Worm (Caenorhabditis elegans): ENCODE measurements around the gene ZK1320.7.

The ZK1320.7 gene

DNA sequence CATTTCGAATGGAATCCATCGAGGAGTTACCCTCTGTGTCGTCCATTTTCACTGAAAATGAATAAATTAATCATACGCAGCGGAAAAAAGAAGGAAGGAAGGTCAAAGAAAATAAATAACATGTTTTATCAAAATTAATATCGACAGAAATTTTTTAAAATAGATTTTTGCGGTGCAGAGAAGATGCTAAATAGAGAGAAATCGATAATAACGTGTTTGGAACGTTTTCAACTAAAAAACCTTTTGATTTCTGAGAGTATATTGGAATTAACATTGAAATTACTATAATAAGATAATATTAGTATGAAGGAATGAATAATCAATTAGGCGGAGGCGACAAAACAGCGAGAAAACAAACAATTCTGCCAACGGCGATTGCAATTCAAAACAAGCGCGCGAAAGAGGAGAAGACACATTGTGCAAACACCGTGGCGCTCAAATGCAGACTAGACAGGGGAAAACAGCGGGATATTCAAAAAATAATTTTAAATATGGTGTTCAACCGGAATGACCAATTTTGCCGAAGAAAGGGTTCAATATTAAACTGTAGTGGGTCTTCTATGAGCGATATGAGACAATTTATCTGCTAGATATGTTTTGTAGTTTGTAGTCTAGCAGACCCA is 45.1 kb downstream of the ZK1320.7 start, which contains the start of gene wee-1.3 (continued):
- no peak for TF ChIP-seq sdz-12 (GFP tag; optimal IDR thresholded peaks at IDR 0.05)
- no peak for TF ChIP-seq mxl-2 (GFP tag; conservative IDR thresholded peaks at IDR 0.05)
- TF ChIP-seq zfp-3 (GFP tag; conservative IDR thresholded peaks at IDR 0.05), result no peak
- no peak for TF ChIP-seq spr-3 (GFP tag; optimal IDR thresholded peaks at IDR 0.05)
- no peak for TF ChIP-seq madf-9 (GFP tag; conservative IDR thresholded peaks at IDR 0.05)
- TF ChIP-seq Y105C5A.15 (GFP tag; IDR thresholded peaks at IDR 0.05), result no peak
- no peak for TF ChIP-seq ZK546.5 (tag; optimal IDR thresholded peaks at IDR 0.05)
- TF ChIP-seq unc-62 (GFP tag; optimal IDR thresholded peaks at IDR 0.05 in 1 of 2), result peak in 1 of 2 experiments; percentile 33
- no peak for TF ChIP-seq unc-62 (tag; optimal IDR thresholded peaks at IDR 0.05)
- TF ChIP-seq lim-7 (GFP tag; IDR thresholded peaks at IDR 0.05), result no peak
- TF ChIP-seq ztf-7 (tag; optimal IDR thresholded peaks at IDR 0.05), result no peak
- TF ChIP-seq unc-130 (GFP tag; optimal IDR thresholded peaks at IDR 0.05), result peak; percentile 55
- no peak for TF ChIP-seq fos-1 (tag; optimal IDR thresholded peaks at IDR 0.05)
- no peak for TF ChIP-seq madf-5 (GFP tag; IDR thresholded peaks at IDR 0.05)
- TF ChIP-seq ceh-20 (GFP tag; IDR thresholded peaks at IDR 0.05), result no peak
- TF ChIP-seq nhr-102 (tag; optimal IDR thresholded peaks at IDR 0.05), result peak; percentile 8
- TF ChIP-seq aly-2 (tag; optimal IDR thresholded peaks at IDR 0.05), result no peak
- no peak for TF ChIP-seq nhr-42 (GFP tag; IDR thresholded peaks at IDR 0.05)
- TF ChIP-seq F37D6.2 (tag; optimal IDR thresholded peaks at IDR 0.05), result peak; percentile 2
- TF ChIP-seq rbr-2 (tag; optimal IDR thresholded peaks at IDR 0.05), result peak; percentile 74
- no peak for TF ChIP-seq ces-1 (GFP tag; optimal IDR thresholded peaks at IDR 0.05)
- TF ChIP-seq T26A8.4 (GFP tag; IDR thresholded peaks at IDR 0.05), result no peak
- TF ChIP-seq hif-1 (tag; optimal IDR thresholded peaks at IDR 0.05), result peak in 1 of 2 experiments; percentile 29
- no peak for TF ChIP-seq ceh-32 (tag; optimal IDR thresholded peaks at IDR 0.05; ENCODE audit: poor library complexity)
- TF ChIP-seq hlh-30 (tag; optimal IDR thresholded peaks at IDR 0.05; ENCODE audit: insufficient read depth), result peak; percentile 73
- no peak for TF ChIP-seq daf-16 (GFP tag; optimal IDR thresholded peaks at IDR 0.05)
- TF ChIP-seq daf-16 (tag; optimal IDR thresholded peaks at IDR 0.05), result no peak
- no peak for TF ChIP-seq vab-7 (GFP tag; IDR thresholded peaks at IDR 0.05)
- TF ChIP-seq F44E2.7 (GFP tag; IDR thresholded peaks at IDR 0.05), result no peak
- TF ChIP-seq hlh-11 (tag; optimal IDR thresholded peaks at IDR 0.05), result peak; percentile 57
- TF ChIP-seq lin-39 (tag; optimal IDR thresholded peaks at IDR 0.05), result no peak
- no peak for TF ChIP-seq egl-43 (GFP tag; IDR thresholded peaks at IDR 0.05)
- peak; percentile 30 to 94 for TF ChIP-seq lsy-2 (tag; optimal IDR thresholded peaks at IDR 0.05)
- TF ChIP-seq tra-1 (GFP tag; IDR thresholded peaks at IDR 0.05), result 0 out of 2 replicates have a peak, but pooled peaks have one; percentile 43
- TF ChIP-seq daf-19 (GFP tag; conservative IDR thresholded peaks at IDR 0.05), result no peak
- TF ChIP-seq pqm-1 (tag; optimal IDR thresholded peaks at IDR 0.05), result no peak
- peak; percentile 60 for TF ChIP-seq nhr-28 (tag; optimal IDR thresholded peaks at IDR 0.05)
- TF ChIP-seq dve-1 (tag; optimal IDR thresholded peaks at IDR 0.05; ENCODE audit: insufficient read depth), result peak; percentile 72
- TF ChIP-seq spr-1 (tag; optimal IDR thresholded peaks at IDR 0.05), result peak; percentile 12
- no peak for TF ChIP-seq mdt-29 (GFP tag; IDR thresholded peaks at IDR 0.05)
- TF ChIP-seq nhr-111 (GFP tag; optimal IDR thresholded peaks at IDR 0.05), result no peak
- no peak for TF ChIP-seq F10B5.3 (tag; optimal IDR thresholded peaks at IDR 0.05)
- no peak for TF ChIP-seq R02D3.7 (tag; optimal IDR thresholded peaks at IDR 0.05)
- no peak for TF ChIP-seq pha-4 (GFP tag; IDR thresholded peaks at IDR 0.05)
- peak; percentile 82 for TF ChIP-seq pha-4 (tag; optimal IDR thresholded peaks at IDR 0.05)
- TF ChIP-seq tag-97 (GFP tag; IDR thresholded peaks at IDR 0.05), result no peak
- no peak for TF ChIP-seq skn-1 (tag; optimal IDR thresholded peaks at IDR 0.05)
- no peak for TF ChIP-seq zag-1 (tag; optimal IDR thresholded peaks at IDR 0.05)
- no peak for TF ChIP-seq dmd-9 (GFP tag; IDR thresholded peaks at IDR 0.05)
- TF ChIP-seq ceh-82 (tag; optimal IDR thresholded peaks at IDR 0.05), result no peak
- no peak for TF ChIP-seq gei-8 (GFP tag; optimal IDR thresholded peaks at IDR 0.05)
- no peak for TF ChIP-seq daf-8 (GFP tag; IDR thresholded peaks at IDR 0.05)

All from whole organism, L4 larva.